Worm (Caenorhabditis elegans): ENCODE measurements around the gene dhs-9.

dhs-9 gene

ce11 chrIII:5349250-5349649, 18.6 kb downstream of the dhs-9 start, which contains the start of gene thoc-5 (continued):
- TF ChIP-seq akir-1 (GFP tag; optimal IDR thresholded peaks at IDR 0.05) (no peak), hmg-1.2 (GFP tag; IDR thresholded peaks at IDR 0.05) (peak; percentile 26; the same call in 1 of the 2 replicates), lin-40 (tag; optimal IDR thresholded peaks at IDR 0.05) (peak; percentile 66), mel-28 (tag; optimal IDR thresholded peaks at IDR 0.05; ENCODE audit: borderline replicate concordance) (no peak), attf-5 (GFP tag; optimal IDR thresholded peaks at IDR 0.05) (peak; percentile 6), K11D2.4 (GFP tag; IDR thresholded peaks at IDR 0.05) (peak; percentile 77), ZK185.1 (tag; optimal IDR thresholded peaks at IDR 0.05; ENCODE audit: poor library complexity, severe bottlenecking) (peak; percentile 82), madf-6 (GFP tag; IDR thresholded peaks at IDR 0.05) (peak; percentile 65; the same call in 1 of the 2 replicates), aptf-2 (GFP tag; conservative IDR thresholded peaks at IDR 0.05) (peak; percentile 75), tlf-1 (GFP tag; optimal IDR thresholded peaks at IDR 0.05) (no peak), hsf-1 (GFP tag; IDR thresholded peaks at IDR 0.05) (no peak), him-1 (tag; optimal IDR thresholded peaks at IDR 0.05) (no peak), atf-7 (tag; optimal IDR thresholded peaks at IDR 0.05) (no peak), ekl-4 (GFP tag; IDR thresholded peaks at IDR 0.05) (peak; percentile 47; the same call in 1 of the 2 replicates), snpc-1.3 (tag; optimal IDR thresholded peaks at IDR 0.05; ENCODE audit: insufficient read depth) (no peak), lin-35 (GFP tag; optimal IDR thresholded peaks at IDR 0.05) (peak in 2 of 3 experiments; percentile 20 to 93), ceh-100 (GFP tag; IDR thresholded peaks at IDR 0.05) (0 out of 2 replicates have a peak, but pooled peaks have one; percentile 42), hmg-20 (GFP tag; IDR thresholded peaks at IDR 0.05) (peak; percentile 59; the same call in 1 of the 2 replicates), B0019.2 (GFP tag; conservative IDR thresholded peaks at IDR 0.05) (no peak), die-1 (tag; optimal IDR thresholded peaks at IDR 0.05) (no peak), Y53G8AR.9 (GFP tag; conservative IDR thresholded peaks at IDR 0.05) (no peak; the same call in 1 of the 2 replicates), ceh-58 (GFP tag; IDR thresholded peaks at IDR 0.05) (no peak), sdz-38 (tag; optimal IDR thresholded peaks at IDR 0.05) (no peak), F49E8.2 (tag; optimal IDR thresholded peaks at IDR 0.05; ENCODE audit: insufficient read depth) (no peak), hlh-26 (GFP tag; conservative IDR thresholded peaks at IDR 0.05) (no peak), lag-1 (GFP tag; IDR thresholded peaks at IDR 0.05) (0 out of 2 replicates have a peak, but pooled peaks have one; percentile 74), sptf-2 (GFP tag; optimal IDR thresholded peaks at IDR 0.05) (no peak), egl-18 (GFP tag; IDR thresholded peaks at IDR 0.05) (no peak), nfya-2 (GFP tag; IDR thresholded peaks at IDR 0.05) (no peak), F55B11.4 (tag; optimal IDR thresholded peaks at IDR 0.05; ENCODE audit: borderline replicate concordance, insufficient read depth) (no peak), dox-1 (GFP tag; IDR thresholded peaks at IDR 0.05) (no peak), egrh-3 (GFP tag; IDR thresholded peaks at IDR 0.05) (no peak), ztf-3 (GFP tag; optimal IDR thresholded peaks at IDR 0.05) (no peak), nhr-80 (tag; optimal IDR thresholded peaks at IDR 0.05) (no peak), repo-1 (tag; optimal IDR thresholded peaks at IDR 0.05) (no peak), mes-4 (tag; optimal IDR thresholded peaks at IDR 0.05) (no peak), dpff-1 (tag; optimal IDR thresholded peaks at IDR 0.05) (no peak), mxl-1 (tag; optimal IDR thresholded peaks at IDR 0.05) (no peak), ccch-3 (GFP tag; optimal IDR thresholded peaks at IDR 0.05) (no peak), tbx-9 (tag; optimal IDR thresholded peaks at IDR 0.05; ENCODE audit: borderline replicate concordance) (no peak), D2030.7 (GFP tag; IDR thresholded peaks at IDR 0.05) (peak; percentile 22; the same call in 1 of the 2 replicates), xnd-1 (tag; optimal IDR thresholded peaks at IDR 0.05) (peak; percentile 30), F57C9.4 (tag; optimal IDR thresholded peaks at IDR 0.05) (no peak), aptf-3 (GFP tag; IDR thresholded peaks at IDR 0.05) (no peak), cebp-1 (GFP tag; IDR thresholded peaks at IDR 0.05) (no peak), cebp-1 (tag; optimal IDR thresholded peaks at IDR 0.05) (peak; percentile 54), Y56A3A.18 (GFP tag; IDR thresholded peaks at IDR 0.05) (no peak), snpc-3.4 (tag; optimal IDR thresholded peaks at IDR 0.05) (no peak), Y53F4B.3 (GFP tag; IDR thresholded peaks at IDR 0.05) (no peak)
